Comparison of ENCODE assay signal across 1 fruit fly cellular context in the genomic region with DNA sequence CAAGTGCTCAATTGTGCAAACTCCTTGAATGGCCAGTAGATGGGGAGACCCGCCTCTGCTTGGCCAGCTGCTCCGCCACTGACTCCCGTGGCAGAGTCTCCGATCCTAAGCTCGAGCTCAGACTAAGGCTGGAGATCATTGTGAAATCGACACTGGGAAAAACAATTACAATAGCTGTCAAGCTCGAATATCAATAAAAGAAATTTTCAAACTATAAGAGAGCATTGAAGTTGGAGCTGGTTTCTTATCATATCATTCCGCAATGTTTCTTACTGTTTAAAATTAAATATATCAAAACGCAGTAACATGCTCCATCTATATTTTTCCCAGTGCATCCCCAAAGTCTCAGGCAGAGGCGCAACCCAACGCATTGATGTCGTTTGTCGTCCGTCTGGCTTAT.
TF ChIP-seq lines count a peak whose summit lies in the region.

No protein-coding gene starts in this region.

TF ChIP-seq in whole organism, embryonic, 481 proteins besides CTCF, POLR2A, EP300 and RAD21 (continued from another document):
- TF ChIP-seq sisA (GFP tag; IDR thresholded peaks at IDR 0.05; lab: Robert Waterston, UW) (peak; percentile 28; the same call in 1 of the 2 replicates), Antp (GFP tag; optimal IDR thresholded peaks at IDR 0.05; lab: Kevin White, UChicago) (peak; percentile 4), C15 (GFP tag; IDR thresholded peaks at IDR 0.05; lab: Robert Waterston, UW) (no peak), CG7839 (tag; optimal IDR thresholded peaks at IDR 0.05; lab: Kevin White, UChicago) (peak; percentile 28), Usf (GFP tag; optimal IDR thresholded peaks at IDR 0.05; lab: Kevin White, UChicago) (peak; percentile 52), ara (GFP tag; IDR thresholded peaks at IDR 0.05; lab: Robert Waterston, UW) (peak; percentile 82), CG14710 (tag; optimal IDR thresholded peaks at IDR 0.05; lab: Kevin White, UChicago) (peak; percentile 80), caup (GFP tag; optimal IDR thresholded peaks at IDR 0.05; lab: Kevin White, UChicago; ENCODE audit: severe bottlenecking) (no peak), CG17802 (tag; optimal IDR thresholded peaks at IDR 0.05; lab: Kevin White, UChicago) (no peak), CG11085 (GFP tag; IDR thresholded peaks at IDR 0.05; lab: Robert Waterston, UW) (no peak), CG10321 (GFP tag; IDR thresholded peaks at IDR 0.05; lab: Robert Waterston, UW) (no peak), CG1602 (GFP tag; optimal IDR thresholded peaks at IDR 0.05; lab: Kevin White, UChicago) (peak; percentile 31), CG16815 (GFP tag; optimal IDR thresholded peaks at IDR 0.05; lab: Kevin White, UChicago) (peak; percentile 57), CG1792 (GFP tag; optimal IDR thresholded peaks at IDR 0.05; lab: Kevin White, UChicago) (no peak), CG13775 (GFP tag; optimal IDR thresholded peaks at IDR 0.05; lab: Kevin White, UChicago) (peak; percentile 64), CG2202 (tag; optimal IDR thresholded peaks at IDR 0.05; lab: Kevin White, UChicago) (peak; percentile 24), Dfd (GFP tag; optimal IDR thresholded peaks at IDR 0.05; lab: Kevin White, UChicago) (no peak), Xrp1 (GFP tag; IDR thresholded peaks at IDR 0.05; lab: Robert Waterston, UW) (peak; percentile 83), Gsc (GFP tag; IDR thresholded peaks at IDR 0.05; lab: Robert Waterston, UW) (no peak), Doc3 (GFP tag; IDR thresholded peaks at IDR 0.05; lab: Robert Waterston, UW; ENCODE audit: partially characterized antibody) (no peak), lbe (GFP tag; optimal IDR thresholded peaks at IDR 0.05; lab: Kevin White, UChicago) (peak; percentile 17), Bdp1 (GFP tag; optimal IDR thresholded peaks at IDR 0.05; lab: Kevin White, UChicago) (no peak), Six4 (GFP tag; optimal IDR thresholded peaks at IDR 0.05; lab: Kevin White, UChicago) (peak; percentile 6), exex (tag; optimal IDR thresholded peaks at IDR 0.05; lab: Kevin White, UChicago) (no peak), unpg (GFP tag; optimal IDR thresholded peaks at IDR 0.05; lab: Kevin White, UChicago) (peak; percentile 19), CG14860 (GFP tag; IDR thresholded peaks at IDR 0.05; lab: Robert Waterston, UW; ENCODE audit: partially characterized antibody) (no peak), CG8388 (GFP tag; optimal IDR thresholded peaks at IDR 0.05; lab: Kevin White, UChicago) (peak; percentile 39), Dp (GFP tag; optimal IDR thresholded peaks at IDR 0.05; lab: Kevin White, UChicago) (no peak), CG4424 (GFP tag; optimal IDR thresholded peaks at IDR 0.05; lab: Kevin White, UChicago) (peak; percentile 65), Hr51 (GFP tag; optimal IDR thresholded peaks at IDR 0.05; lab: Kevin White, UChicago) (peak in 1 of 2 experiments; percentile 54), CG2875 (GFP tag; optimal IDR thresholded peaks at IDR 0.05; lab: Kevin White, UChicago) (no peak), Mad (GFP tag; optimal IDR thresholded peaks at IDR 0.05; lab: Kevin White, UChicago) (peak; percentile 12), ttk (GFP tag; IDR thresholded peaks at IDR 0.05; lab: Robert Waterston, UW) (no peak), CG12155 (GFP tag; optimal IDR thresholded peaks at IDR 0.05; lab: Kevin White, UChicago) (peak; percentile 13), CG6791 (GFP tag; IDR thresholded peaks at IDR 0.05; lab: Robert Waterston, UW; ENCODE audit: partially characterized antibody) (no peak), CG17829 (tag; optimal IDR thresholded peaks at IDR 0.05; lab: Kevin White, UChicago) (peak; percentile 79), CG9215 (GFP tag; IDR thresholded peaks at IDR 0.05; lab: Robert Waterston, UW) (no peak), CG17328 (GFP tag; IDR thresholded peaks at IDR 0.05; lab: Robert Waterston, UW) (peak; percentile 76), Chrac-16 (GFP tag; optimal IDR thresholded peaks at IDR 0.05; lab: Kevin White, UChicago) (peak; percentile 70), Rx (GFP tag; IDR thresholded peaks at IDR 0.05; lab: Robert Waterston, UW) (no peak), CG6689 (GFP tag; IDR thresholded peaks at IDR 0.05; lab: Robert Waterston, UW) (peak; percentile 73), pan (optimal IDR thresholded peaks at IDR 0.05; lab: Kevin White, UChicago) (no peak), pan (GFP tag; optimal IDR thresholded peaks at IDR 0.05 in 1 of 2, IDR thresholded peaks at IDR 0.05 in 1 of 2) (peak in 1 of 2 experiments; percentile 30), B-H1 (GFP tag; IDR thresholded peaks at IDR 0.05; lab: Robert Waterston, UW) (no peak), CG8944 (GFP tag; optimal IDR thresholded peaks at IDR 0.05; lab: Kevin White, UChicago) (peak; percentile 40), trem (tag; optimal IDR thresholded peaks at IDR 0.05; lab: Kevin White, UChicago) (peak; percentile 72), CG9817 (tag; optimal IDR thresholded peaks at IDR 0.05; lab: Kevin White, UChicago) (no peak), az2 (GFP tag; optimal IDR thresholded peaks at IDR 0.05; lab: Kevin White, UChicago) (peak; percentile 47), odd (GFP tag; optimal IDR thresholded peaks at IDR 0.05; lab: Kevin White, UChicago) (no peak), CG10274 (GFP tag; optimal IDR thresholded peaks at IDR 0.05; lab: Kevin White, UChicago) (no peak), CG42726 (GFP tag; IDR thresholded peaks at IDR 0.05; lab: Robert Waterston, UW; ENCODE audit: partially characterized antibody) (no peak), CG4820 (GFP tag; optimal IDR thresholded peaks at IDR 0.05; lab: Kevin White, UChicago) (peak; percentile 65), CG2199 (GFP tag; IDR thresholded peaks at IDR 0.05; lab: Robert Waterston, UW) (0 out of 3 replicates have a peak, but pooled peaks have one; percentile 49), ewg (GFP tag; optimal IDR thresholded peaks at IDR 0.05; lab: Kevin White, UChicago) (no peak), CG10431 (GFP tag; optimal IDR thresholded peaks at IDR 0.05; lab: Kevin White, UChicago) (no peak)
